Fruit fly (Drosophila melanogaster) whole organism, embryonic: ENCODE results near the gene CG18301.

Experiments used
- Aef1 ChIP-seq: fragments of 200-800 bp; sonication (Bioruptor generic); IDR thresholded peaks from 3 replicates; pipeline ENCODE4 v1.3.6; 2022; ENCODE audit warnings: missing biosample characterization, missing genetic modification characterization
- Blimp-1 ChIP-seq: fragments of 200-800 bp; sonication (Bioruptor generic); optimal IDR thresholded peaks from 3 replicates; lab custom pipeline; 2018; ENCODE audit warnings: missing biosample characterization, missing genetic modification characterization, mild to moderate bottlenecking, moderate library complexity, missing genetic modification reagents
- CG10462 ChIP-seq: fragments of 200-800 bp; sonication (Bioruptor generic); optimal IDR thresholded peaks from 2 replicates; lab custom pipeline; 2016; ENCODE audit warnings: missing biosample characterization, missing genetic modification characterization
- CG11723 ChIP-seq: fragments of 200-800 bp; sonication (Bioruptor generic); optimal IDR thresholded peaks from 2 replicates; lab custom pipeline; 2017; ENCODE audit warnings: missing biosample characterization, mild to moderate bottlenecking, missing genetic modification characterization
- CG15269 ChIP-seq: fragments of 200-800 bp; sonication (Bioruptor generic); optimal IDR thresholded peaks from 2 replicates; lab custom pipeline; 2018; ENCODE audit warnings: missing biosample characterization, mild to moderate bottlenecking, missing genetic modification characterization, moderate library complexity
- CG1529 ChIP-seq: fragments of 200-800 bp; sonication (Bioruptor generic); optimal IDR thresholded peaks from 3 replicates; lab custom pipeline; 2018; ENCODE audit warnings: missing biosample characterization, missing genetic modification characterization
- CG15514 ChIP-seq: fragments of 200-800 bp; sonication (Bioruptor generic); optimal IDR thresholded peaks from 3 replicates; lab custom pipeline; 2017; ENCODE audit warnings: missing biosample characterization, missing genetic modification characterization, mild to moderate bottlenecking, moderate library complexity, missing genetic modification reagents
- CG16813 ChIP-seq: fragments of 200-800 bp; sonication (Bioruptor generic); IDR thresholded peaks from 3 replicates; pipeline ENCODE4 v1.3.6; 2022; ENCODE audit warnings: missing biosample characterization, missing genetic modification characterization; ENCODE audit not compliant: partially characterized antibody
- CG17186 ChIP-seq: fragments of 200-800 bp; sonication (Bioruptor generic); optimal IDR thresholded peaks from 3 replicates; lab custom pipeline; 2017; ENCODE audit warnings: missing biosample characterization, missing genetic modification reagents, missing genetic modification characterization
- CG17328 ChIP-seq: fragments of 200-800 bp; sonication (Bioruptor generic); IDR thresholded peaks from 2 replicates; pipeline ENCODE4 v1.3.6; 2022; ENCODE audit warnings: missing biosample characterization, missing genetic modification characterization
- CG2116 ChIP-seq: fragments of 200-800 bp; sonication (Bioruptor generic); optimal IDR thresholded peaks from 3 replicates; lab custom pipeline; 2018; ENCODE audit warnings: missing biosample characterization, mild to moderate bottlenecking, missing genetic modification characterization
- CG2120 ChIP-seq: fragments of 200-800 bp; sonication (Bioruptor generic); optimal IDR thresholded peaks from 3 replicates; lab custom pipeline; 2016; ENCODE audit warnings: missing biosample characterization, missing genetic modification characterization
- CG30020 ChIP-seq: fragments of 200-800 bp; optimal IDR thresholded peaks from 2 replicates; lab custom pipeline; 2019; ENCODE audit warnings: missing biosample characterization, mild to moderate bottlenecking, missing genetic modification characterization, moderate library complexity
- CG3995 ChIP-seq: fragments of 200-800 bp; sonication (Bioruptor generic); optimal IDR thresholded peaks from 3 replicates; lab custom pipeline; 2016; ENCODE audit warnings: missing biosample characterization, missing genetic modification characterization
- CG42726 ChIP-seq: fragments of 200-800 bp; sonication (Bioruptor generic); IDR thresholded peaks from 2 replicates; pipeline ENCODE4 v1.3.6; 2022; ENCODE audit warnings: missing biosample characterization, missing genetic modification characterization; ENCODE audit not compliant: partially characterized antibody
- CG6854 ChIP-seq: fragments of 200-800 bp; sonication (Bioruptor generic); optimal IDR thresholded peaks from 3 replicates; lab custom pipeline; 2017; ENCODE audit warnings: missing biosample characterization, mild to moderate bottlenecking, missing genetic modification characterization
- CG7271 ChIP-seq: fragments of 200-800 bp; sonication (Bioruptor generic); optimal IDR thresholded peaks from 2 replicates; lab custom pipeline; 2018; ENCODE audit warnings: missing biosample characterization, mild to moderate bottlenecking, missing genetic modification characterization, moderate library complexity
- Dll ChIP-seq: fragments of 200-800 bp; sonication (Bioruptor generic); IDR thresholded peaks from 4 replicates; pipeline ENCODE4 v1.3.6; 2022; ENCODE audit warnings: missing biosample characterization, missing genetic modification characterization; ENCODE audit not compliant: partially characterized antibody
- Doc3 ChIP-seq: fragments of 200-800 bp; sonication (Bioruptor generic); IDR thresholded peaks from 3 replicates; pipeline ENCODE4 v1.3.6; 2022; ENCODE audit warnings: missing biosample characterization, missing genetic modification characterization; ENCODE audit not compliant: partially characterized antibody
- Dp ChIP-seq: fragments of 200-800 bp; sonication (Bioruptor generic); optimal IDR thresholded peaks from 2 replicates; lab custom pipeline; 2018; ENCODE audit warnings: missing biosample characterization, mild to moderate bottlenecking, missing genetic modification characterization, moderate library complexity
- Dref ChIP-seq: fragments of 200-800 bp; sonication (Bioruptor generic); IDR thresholded peaks from 2 replicates; pipeline ENCODE4 v1.3.6; 2022; ENCODE audit warnings: missing biosample characterization, missing genetic modification characterization
- E2f2 ChIP-seq: fragments of 200-800 bp; sonication (Bioruptor generic); IDR thresholded peaks from 2 replicates; pipeline ENCODE4 v1.3.6; 2022; ENCODE audit warnings: missing biosample characterization, missing genetic modification characterization
- Elba2 ChIP-seq: fragments of 200-800 bp; sonication (Bioruptor generic); optimal IDR thresholded peaks from 3 replicates; lab custom pipeline; 2016; ENCODE audit warnings: missing biosample characterization, missing genetic modification characterization
- Mad ChIP-seq: fragments of 200-800 bp; sonication (Bioruptor generic); optimal IDR thresholded peaks from 2 replicates; lab custom pipeline; 2016; ENCODE audit warnings: missing biosample characterization, missing genetic modification characterization
- Myb ChIP-seq: fragments of 200-800 bp; sonication (Bioruptor generic); optimal IDR thresholded peaks from 2 replicates; lab custom pipeline; 2016; ENCODE audit warnings: missing biosample characterization, missing genetic modification characterization
- NFAT ChIP-seq: fragments of 200-800 bp; sonication (Bioruptor generic); IDR thresholded peaks from 2 replicates; pipeline ENCODE4 v1.3.6; 2022; ENCODE audit warnings: missing biosample characterization, missing genetic modification characterization
- Ravus ChIP-seq: fragments of 200-800 bp; sonication (Bioruptor generic); IDR thresholded peaks from 2 replicates; pipeline ENCODE4 v1.3.6; 2022; ENCODE audit warnings: missing biosample characterization, missing genetic modification characterization
- Sry-δ ChIP-seq: fragments of 200-800 bp; sonication (Bioruptor generic); optimal IDR thresholded peaks from 2 replicates; lab custom pipeline; 2016; ENCODE audit warnings: missing biosample characterization, missing genetic modification characterization
- Trl ChIP-seq, 3 experiments: fragments of >200 bp in 2 of 3; fragments of 200-800 bp in 1 of 3; sonication (Bioruptor generic) in 1 of 3; optimal IDR thresholded peaks; 2 replicates in 1 of 3; 3 replicates in 2 of 3; lab custom pipeline; 2016 to 2017; ENCODE audit warnings: missing biosample characterization in 1 of 3, missing genetic modification characterization in 1 of 3
- Vsx1 ChIP-seq: fragments of 200-800 bp; sonication (Bioruptor generic); optimal IDR thresholded peaks from 2 replicates; lab custom pipeline; 2017; ENCODE audit warnings: missing biosample characterization, mild to moderate bottlenecking, missing genetic modification characterization, missing genetic modification reagents
- bbx ChIP-seq: fragments of 200-800 bp; sonication (Bioruptor generic); IDR thresholded peaks from 2 replicates; pipeline ENCODE4 v1.3.6; 2022; ENCODE audit warnings: missing biosample characterization, missing genetic modification characterization; ENCODE audit not compliant: partially characterized antibody
- da ChIP-seq: fragments of 200-800 bp; sonication (Bioruptor generic); optimal IDR thresholded peaks from 2 replicates; lab custom pipeline; 2016; ENCODE audit warnings: missing biosample characterization, missing genetic modification characterization
- gfzf ChIP-seq: fragments of 200-800 bp; sonication (Bioruptor generic); optimal IDR thresholded peaks from 2 replicates; lab custom pipeline; 2016; ENCODE audit warnings: missing biosample characterization, mild to moderate bottlenecking, missing genetic modification characterization, moderate library complexity
- hbn ChIP-seq: fragments of 200-800 bp; sonication (Bioruptor generic); IDR thresholded peaks from 2 replicates; pipeline ENCODE4 v1.3.6; 2022; ENCODE audit warnings: missing biosample characterization, missing genetic modification characterization; ENCODE audit not compliant: partially characterized antibody
- jigr1 ChIP-seq: fragments of 200-800 bp; sonication (Bioruptor generic); IDR thresholded peaks from 3 replicates; pipeline ENCODE4 v1.3.6; 2022; ENCODE audit warnings: missing biosample characterization, missing genetic modification characterization
- kah ChIP-seq: fragments of 200-800 bp; sonication (Bioruptor generic); optimal IDR thresholded peaks from 2 replicates; lab custom pipeline; 2018; ENCODE audit warnings: missing biosample characterization, mild to moderate bottlenecking, missing genetic modification characterization
- klu ChIP-seq: fragments of 200-800 bp; sonication (Bioruptor generic); IDR thresholded peaks from 2 replicates; pipeline ENCODE4 v1.3.6; 2022; ENCODE audit warnings: missing biosample characterization, missing genetic modification characterization
- mld ChIP-seq: fragments of 200-800 bp; sonication (Bioruptor generic); IDR thresholded peaks from 3 replicates; pipeline ENCODE4 v1.3.6; 2022; ENCODE audit warnings: missing biosample characterization, missing genetic modification characterization; ENCODE audit not compliant: partially characterized antibody
- nau ChIP-seq: fragments of 200-800 bp; sonication (Bioruptor generic); optimal IDR thresholded peaks from 3 replicates; lab custom pipeline; 2017; ENCODE audit warnings: missing biosample characterization, mild to moderate bottlenecking, missing genetic modification characterization, missing genetic modification reagents
- nerfin-1 ChIP-seq: fragments of 200-800 bp; sonication (Bioruptor generic); optimal IDR thresholded peaks from 3 replicates; lab custom pipeline; 2019; ENCODE audit warnings: missing biosample characterization, mild to moderate bottlenecking, missing genetic modification characterization, moderate library complexity
- nerfin-2 ChIP-seq: fragments of 200-800 bp; sonication (Bioruptor generic); IDR thresholded peaks from 2 replicates; pipeline ENCODE4 v1.3.6; 2022; ENCODE audit warnings: missing biosample characterization, missing genetic modification characterization; ENCODE audit not compliant: partially characterized antibody
- psq ChIP-seq: fragments of 200-800 bp; sonication (Bioruptor generic); optimal IDR thresholded peaks from 2 replicates; lab custom pipeline; 2017; ENCODE audit warnings: missing biosample characterization, missing genetic modification characterization
- stwl ChIP-seq: fragments of 200-800 bp; sonication (Bioruptor generic); optimal IDR thresholded peaks from 3 replicates; lab custom pipeline; 2018; ENCODE audit warnings: missing biosample characterization, mild to moderate bottlenecking, missing genetic modification characterization, moderate library complexity
- twi ChIP-seq: fragments of 200-800 bp; optimal IDR thresholded peaks from 2 replicates; lab custom pipeline; 2019; ENCODE audit warnings: missing biosample characterization, mild to moderate bottlenecking, missing genetic modification characterization, moderate library complexity
- unc-4 ChIP-seq: fragments of 200-800 bp; sonication (Bioruptor generic); IDR thresholded peaks from 2 replicates; pipeline ENCODE4 v1.3.6; 2022; ENCODE audit warnings: missing biosample characterization, missing genetic modification characterization; ENCODE audit not compliant: partially characterized antibody
- unpg ChIP-seq: fragments of 200-800 bp; sonication (Bioruptor generic); optimal IDR thresholded peaks from 3 replicates; lab custom pipeline; 2018; ENCODE audit warnings: missing biosample characterization, mild to moderate bottlenecking, missing genetic modification characterization, moderate library complexity
- wek ChIP-seq: fragments of 200-800 bp; sonication (Bioruptor generic); optimal IDR thresholded peaks from 3 replicates; lab custom pipeline; 2018; ENCODE audit warnings: missing biosample characterization, mild to moderate bottlenecking, missing genetic modification characterization, moderate library complexity
- zen2 ChIP-seq: fragments of 200-800 bp; sonication (Bioruptor generic); IDR thresholded peaks from 3 replicates; pipeline ENCODE4 v1.3.6; 2022; ENCODE audit warnings: missing biosample characterization, missing genetic modification characterization; ENCODE audit not compliant: partially characterized antibody

Gene CG18301

dm6 chr2L:10531521-10531920 lies at the start of gene CG18301:
TSS of gene CG18301 (plus strand) at chr2L:10531821.
- TF ChIP-seq Elba2 (GFP tag; lab: Kevin White, UChicago), result no peak
- no peak for TF ChIP-seq CG1529 (GFP tag; lab: Kevin White, UChicago)
- TF ChIP-seq CG7271 (tag; lab: Kevin White, UChicago), result no peak
- no peak for TF ChIP-seq Mad (GFP tag; lab: Kevin White, UChicago)
- TF ChIP-seq jigr1, result no peak
- TF ChIP-seq NFAT, result no peak
- no peak for TF ChIP-seq CG2120 (GFP tag; lab: Kevin White, UChicago)
- TF ChIP-seq CG16813, result no peak
- no peak for TF ChIP-seq Ravus (GFP tag; lab: Robert Waterston, UW)
- TF ChIP-seq CG6854, result no peak
- TF ChIP-seq psq (GFP tag; lab: Kevin White, UChicago), result no peak
- TF ChIP-seq kah, result no peak
- no peak for TF ChIP-seq CG17328 (GFP tag; lab: Robert Waterston, UW)
- no peak for TF ChIP-seq Vsx1 (GFP tag; lab: Kevin White, UChicago)
- TF ChIP-seq nau (GFP tag; lab: Kevin White, UChicago), result no peak

dm6 chr2L:10483073-10483472 lies 48.5 kb upstream of the CG18301 start, which contains the start of gene Grip75:
TSS of gene Grip75 (plus strand) at chr2L:10483295.
- no peak for TF ChIP-seq CG10462 (GFP tag; lab: Kevin White, UChicago)
- peak; percentile 63; the same call in 3 of the 4 replicates for TF ChIP-seq Dll (GFP tag; lab: Robert Waterston, UW)
- TF ChIP-seq hbn (GFP tag; lab: Robert Waterston, UW), result 0 out of 2 replicates have a peak, but pooled peaks have one; percentile 22
- peak; percentile 51; the same call in 2 of the 3 replicates for TF ChIP-seq zen2 (GFP tag; lab: Robert Waterston, UW)
- peak; percentile 4 for TF ChIP-seq CG17186 (GFP tag; lab: Kevin White, UChicago)
- no peak for TF ChIP-seq unpg
- peak; percentile 15 for TF ChIP-seq nerfin-1
- peak; percentile 56; the same call in 2 of the 3 replicates for TF ChIP-seq CG16813
- no peak for TF ChIP-seq CG3995 (GFP tag; lab: Kevin White, UChicago)
- peak; percentile 66; the same call in 1 of the 2 replicates for TF ChIP-seq nerfin-2 (GFP tag; lab: Robert Waterston, UW)
- peak; percentile 62 for TF ChIP-seq bbx (GFP tag; lab: Robert Waterston, UW)
- TF ChIP-seq CG11723 (GFP tag; lab: Kevin White, UChicago), result no peak
- TF ChIP-seq Dp (GFP tag; lab: Kevin White, UChicago), result peak; percentile 95
- peak; percentile 49 for TF ChIP-seq Myb (GFP tag; lab: Kevin White, UChicago)
- TF ChIP-seq Sry-δ (GFP tag; lab: Kevin White, UChicago), result peak; percentile 86
- peak; percentile 41 for TF ChIP-seq CG2116
- TF ChIP-seq Trl (optimal IDR thresholded peaks at IDR 0.05; lab: Kevin White, UChicago), result no peak
- TF ChIP-seq Trl (GFP tag; optimal IDR thresholded peaks at IDR 0.05; lab: Kevin White, UChicago), result no peak
- peak; percentile 55; the same call in 1 of the 2 replicates for TF ChIP-seq unc-4
- TF ChIP-seq da, result no peak
- peak; percentile 21 for TF ChIP-seq CG30020 (tag; lab: Kevin White, UChicago)
- TF ChIP-seq klu (GFP tag; lab: Robert Waterston, UW), result no peak
- TF ChIP-seq wek (GFP tag; lab: Kevin White, UChicago), result peak; percentile 99
- TF ChIP-seq gfzf, result peak; percentile 11
- TF ChIP-seq CG15269 (tag; lab: Kevin White, UChicago), result no peak
- no peak for TF ChIP-seq Aef1
- TF ChIP-seq Dref, result peak; percentile 81
- TF ChIP-seq CG15514 (GFP tag; lab: Kevin White, UChicago), result peak; percentile 72
- peak; percentile 32 for TF ChIP-seq twi
- TF ChIP-seq CG42726, result 0 out of 2 replicates have a peak, but pooled peaks have one; percentile 32
- peak; percentile 29; the same call in 1 of the 3 replicates for TF ChIP-seq Doc3 (GFP tag; lab: Robert Waterston, UW)
- 0 out of 3 replicates have a peak, but pooled peaks have one; percentile 18 for TF ChIP-seq mld (GFP tag; lab: Robert Waterston, UW)
- TF ChIP-seq E2f2, result peak; percentile 94
- no peak for TF ChIP-seq Blimp-1
- peak; percentile 53 for TF ChIP-seq stwl (tag; lab: Kevin White, UChicago)
